Fruit fly (Drosophila melanogaster) whole organism, embryonic: ENCODE data around the gene dyl.

Experiments used
- ATbp ChIP-seq: fragments of 200-800 bp; sonication (Bioruptor generic); optimal IDR thresholded peaks from 2 replicates; lab custom pipeline; 2017; ENCODE audit warnings: missing biosample characterization, mild to moderate bottlenecking, missing genetic modification characterization, missing genetic modification reagents
- Antp ChIP-seq: fragments of 200-800 bp; sonication (Bioruptor generic); optimal IDR thresholded peaks from 3 replicates; lab custom pipeline; 2016; ENCODE audit warnings: missing biosample characterization, missing genetic modification characterization
- CG10366 ChIP-seq: fragments of 200-800 bp; sonication (Bioruptor generic); IDR thresholded peaks from 2 replicates; pipeline ENCODE4 v1.3.6; 2022; ENCODE audit warnings: missing biosample characterization, missing genetic modification characterization
- CG12155 ChIP-seq: fragments of 200-800 bp; sonication (Bioruptor generic); optimal IDR thresholded peaks from 3 replicates; lab custom pipeline; 2016; ENCODE audit warnings: missing biosample characterization, missing genetic modification characterization
- CG14710 ChIP-seq: fragments of 200-800 bp; sonication (Bioruptor generic); optimal IDR thresholded peaks from 3 replicates; lab custom pipeline; 2019; ENCODE audit warnings: missing biosample characterization, mild to moderate bottlenecking, missing genetic modification characterization, moderate library complexity
- CG1602 ChIP-seq: fragments of 200-800 bp; sonication (Bioruptor generic); optimal IDR thresholded peaks from 3 replicates; lab custom pipeline; 2016; ENCODE audit warnings: missing biosample characterization, missing genetic modification characterization
- CG1603 ChIP-seq: fragments of 200-800 bp; sonication (Bioruptor generic); optimal IDR thresholded peaks from 2 replicates; lab custom pipeline; 2019; ENCODE audit warnings: missing biosample characterization, mild to moderate bottlenecking, missing genetic modification characterization, moderate library complexity
- CG16779 ChIP-seq: fragments of 200-800 bp; sonication (Bioruptor generic); IDR thresholded peaks from 2 replicates; pipeline ENCODE4 v1.3.6; 2022; ENCODE audit warnings: missing biosample characterization, missing genetic modification characterization
- CG16813 ChIP-seq: fragments of 200-800 bp; sonication (Bioruptor generic); IDR thresholded peaks from 3 replicates; pipeline ENCODE4 v1.3.6; 2022; ENCODE audit warnings: missing biosample characterization, missing genetic modification characterization; ENCODE audit not compliant: partially characterized antibody
- CG16815 ChIP-seq: fragments of 200-800 bp; sonication (Bioruptor generic); optimal IDR thresholded peaks from 3 replicates; lab custom pipeline; 2017; ENCODE audit warnings: missing biosample characterization, mild to moderate bottlenecking, missing genetic modification characterization
- CG16863 ChIP-seq: fragments of 200-800 bp; sonication (Bioruptor generic); optimal IDR thresholded peaks from 3 replicates; lab custom pipeline; 2016; ENCODE audit warnings: missing biosample characterization, missing genetic modification characterization
- CG17912 ChIP-seq: fragments of 200-800 bp; sonication (Bioruptor generic); optimal IDR thresholded peaks from 2 replicates; lab custom pipeline; 2018; ENCODE audit warnings: missing biosample characterization, mild to moderate bottlenecking, missing genetic modification characterization
- CG3163 ChIP-seq: fragments of 200-800 bp; sonication (Bioruptor generic); optimal IDR thresholded peaks from 3 replicates; lab custom pipeline; 2016; ENCODE audit warnings: missing biosample characterization, missing genetic modification characterization
- CG34376 ChIP-seq: fragments of 200-800 bp; sonication (Bioruptor generic); optimal IDR thresholded peaks from 2 replicates; lab custom pipeline; 2018; ENCODE audit warnings: missing biosample characterization, mild to moderate bottlenecking, missing genetic modification characterization
- CG3838 ChIP-seq: fragments of 200-800 bp; sonication (Bioruptor generic); optimal IDR thresholded peaks from 3 replicates; lab custom pipeline; 2016; ENCODE audit warnings: missing biosample characterization, missing genetic modification characterization
- CG4617 ChIP-seq: fragments of 200-800 bp; sonication (Bioruptor generic); optimal IDR thresholded peaks from 3 replicates; lab custom pipeline; 2016; ENCODE audit warnings: missing biosample characterization, missing genetic modification characterization, borderline replicate concordance
- CG6175 ChIP-seq: fragments of 200-800 bp; sonication (Bioruptor generic); IDR thresholded peaks from 3 replicates; pipeline ENCODE4 v1.3.6; 2022; ENCODE audit warnings: missing biosample characterization, missing genetic modification characterization
- CG6272 ChIP-seq: fragments of 200-800 bp; sonication (Bioruptor generic); IDR thresholded peaks from 2 replicates; pipeline ENCODE4 v1.3.6; 2022; ENCODE audit warnings: missing biosample characterization, missing genetic modification characterization
- CG7372 ChIP-seq: fragments of 200-800 bp; sonication (Bioruptor generic); IDR thresholded peaks from 2 replicates; pipeline ENCODE4 v1.3.6; 2022; ENCODE audit warnings: missing biosample characterization, missing genetic modification characterization
- CG9215 ChIP-seq: fragments of 200-800 bp; sonication (Bioruptor generic); IDR thresholded peaks from 2 replicates; pipeline ENCODE4 v1.3.6; 2022; ENCODE audit warnings: missing biosample characterization, missing genetic modification characterization
- CG9609 ChIP-seq: fragments of 200-800 bp; sonication (Bioruptor generic); optimal IDR thresholded peaks from 3 replicates; lab custom pipeline; 2016; ENCODE audit warnings: missing biosample characterization, missing genetic modification characterization
- Dek ChIP-seq: fragments of 200-800 bp; sonication (Bioruptor generic); optimal IDR thresholded peaks from 3 replicates; lab custom pipeline; 2019; ENCODE audit warnings: missing biosample characterization, mild to moderate bottlenecking, missing genetic modification characterization, moderate library complexity
- Doc2 ChIP-seq: fragments of 200-800 bp; sonication (Bioruptor generic); IDR thresholded peaks from 2 replicates; pipeline ENCODE4 v1.3.6; 2022; ENCODE audit warnings: missing biosample characterization, missing genetic modification characterization
- GATAe ChIP-seq: fragments of 200-800 bp; sonication (Bioruptor generic); conservative IDR thresholded peaks from 2 replicates; pipeline ENCODE4 v1.3.6; 2022; ENCODE audit warnings: missing biosample characterization, missing genetic modification characterization
- HmgD ChIP-seq: fragments of 200-800 bp; sonication (Bioruptor generic); optimal IDR thresholded peaks from 3 replicates; lab custom pipeline; 2016; ENCODE audit warnings: missing biosample characterization, missing genetic modification characterization
- Hr3 ChIP-seq: fragments of 200-800 bp; sonication (Bioruptor generic); optimal IDR thresholded peaks from 3 replicates; lab custom pipeline; 2016; ENCODE audit warnings: missing biosample characterization, missing genetic modification characterization
- Lpt ChIP-seq: fragments of >200 bp; optimal IDR thresholded peaks from 2 replicates; lab custom pipeline; 2018; ENCODE audit warnings: missing biosample characterization, missing genetic modification characterization
- NfI ChIP-seq: fragments of 200-800 bp; sonication (Bioruptor generic); optimal IDR thresholded peaks from 3 replicates; lab custom pipeline; 2018; ENCODE audit warnings: missing biosample characterization, mild to moderate bottlenecking, missing genetic modification characterization, moderate library complexity
- Opbp ChIP-seq: fragments of 200-800 bp; sonication (Bioruptor generic); IDR thresholded peaks from 3 replicates; pipeline ENCODE4 v1.3.6; 2022; ENCODE audit warnings: missing biosample characterization, missing genetic modification characterization; ENCODE audit not compliant: partially characterized antibody
- Pdp1 ChIP-seq, 2 experiments: fragments of 200-800 bp; sonication (Bioruptor generic); optimal IDR thresholded peaks; 3 replicates each; lab custom pipeline; 2016; ENCODE audit warnings: missing biosample characterization in 2 of 2, missing genetic modification characterization in 2 of 2, mild to moderate bottlenecking in 1 of 2, moderate library complexity in 1 of 2
- Six4 ChIP-seq: fragments of 200-800 bp; sonication (Bioruptor generic); optimal IDR thresholded peaks from 2 replicates; lab custom pipeline; 2016; ENCODE audit warnings: missing biosample characterization, missing genetic modification characterization
- Stat92E ChIP-seq, 3 experiments: fragments of >200 bp in 2 of 3; fragments of 200-800 bp in 1 of 3; sonication (Bioruptor generic) in 1 of 3; optimal IDR thresholded peaks; 2 replicates each; lab custom pipeline; 2017 to 2019; ENCODE audit warnings: missing biosample characterization in 3 of 3, missing genetic modification characterization in 3 of 3, mild to moderate bottlenecking in 1 of 3, moderate library complexity in 1 of 3
- Tbp ChIP-seq: fragments of >200 bp; optimal IDR thresholded peaks from 2 replicates; lab custom pipeline; 2018; ENCODE audit warnings: missing biosample characterization, missing genetic modification characterization
- amos ChIP-seq: fragments of 200-800 bp; sonication (Bioruptor generic); IDR thresholded peaks from 2 replicates; pipeline ENCODE4 v1.3.6; 2022; ENCODE audit warnings: missing biosample characterization, missing genetic modification characterization; ENCODE audit not compliant: partially characterized antibody
- cas ChIP-seq: fragments of 200-800 bp; sonication (Bioruptor generic); IDR thresholded peaks from 2 replicates; pipeline ENCODE4 v1.3.6; 2022; ENCODE audit warnings: missing biosample characterization, missing genetic modification characterization
- crol ChIP-seq: fragments of 200-800 bp; sonication (Bioruptor generic); IDR thresholded peaks from 2 replicates; pipeline ENCODE4 v1.3.6; 2022; ENCODE audit warnings: missing biosample characterization, missing genetic modification characterization
- exex ChIP-seq: fragments of 200-800 bp; sonication (Bioruptor generic); optimal IDR thresholded peaks from 4 replicates; lab custom pipeline; 2018; ENCODE audit warnings: missing biosample characterization, mild to moderate bottlenecking, missing genetic modification characterization, moderate library complexity
- gcm ChIP-seq: fragments of 200-800 bp; sonication (Bioruptor generic); optimal IDR thresholded peaks from 2 replicates; lab custom pipeline; 2019; ENCODE audit warnings: missing biosample characterization, mild to moderate bottlenecking, missing genetic modification characterization, moderate library complexity
- gfzf ChIP-seq: fragments of 200-800 bp; sonication (Bioruptor generic); optimal IDR thresholded peaks from 2 replicates; lab custom pipeline; 2016; ENCODE audit warnings: missing biosample characterization, mild to moderate bottlenecking, missing genetic modification characterization, moderate library complexity
- her ChIP-seq: fragments of 200-800 bp; sonication (Bioruptor generic); optimal IDR thresholded peaks from 2 replicates; lab custom pipeline; 2016; ENCODE audit warnings: missing biosample characterization, missing genetic modification characterization
- lilli ChIP-seq: fragments of 200-800 bp; sonication (Bioruptor generic); optimal IDR thresholded peaks from 3 replicates; lab custom pipeline; 2016; ENCODE audit warnings: missing biosample characterization, missing genetic modification characterization
- maf-S ChIP-seq: fragments of 200-800 bp; sonication (Bioruptor generic); optimal IDR thresholded peaks from 2 replicates; lab custom pipeline; 2016; ENCODE audit warnings: missing biosample characterization, missing genetic modification characterization
- mam ChIP-seq: fragments of 200-800 bp; sonication (Bioruptor generic); optimal IDR thresholded peaks from 3 replicates; lab custom pipeline; 2016; ENCODE audit warnings: missing biosample characterization, missing genetic modification characterization
- odd ChIP-seq: fragments of 200-800 bp; sonication (Bioruptor generic); optimal IDR thresholded peaks from 2 replicates; lab custom pipeline; 2017; ENCODE audit warnings: missing biosample characterization, mild to moderate bottlenecking, missing genetic modification characterization
- pfk ChIP-seq: fragments of 200-800 bp; sonication (Bioruptor generic); optimal IDR thresholded peaks from 2 replicates; lab custom pipeline; 2018; ENCODE audit warnings: missing biosample characterization, mild to moderate bottlenecking, missing genetic modification characterization, moderate library complexity
- shn ChIP-seq: fragments of 200-800 bp; sonication (Bioruptor generic); optimal IDR thresholded peaks from 3 replicates; lab custom pipeline; 2016; ENCODE audit warnings: missing biosample characterization, missing genetic modification characterization
- tna ChIP-seq: fragments of 200-800 bp; sonication (Bioruptor generic); IDR thresholded peaks from 2 replicates; pipeline ENCODE4 v1.3.6; 2022; ENCODE audit warnings: missing biosample characterization, missing genetic modification characterization; ENCODE audit not compliant: partially characterized antibody
- ttk ChIP-seq: fragments of 200-800 bp; sonication (Bioruptor generic); IDR thresholded peaks from 2 replicates; pipeline ENCODE4 v2.1.2; 2022; ENCODE audit warnings: missing biosample characterization, missing genetic modification characterization
- tup ChIP-seq: fragments of 200-800 bp; sonication (Bioruptor generic); optimal IDR thresholded peaks from 2 replicates; lab custom pipeline; 2016; ENCODE audit warnings: missing biosample characterization, mild to moderate bottlenecking, missing genetic modification characterization, moderate library complexity
- tx ChIP-seq: fragments of 200-800 bp; sonication (Bioruptor generic); optimal IDR thresholded peaks from 2 replicates; lab custom pipeline; 2016; ENCODE audit warnings: missing biosample characterization, missing genetic modification characterization
- zf30C ChIP-seq: fragments of 200-800 bp; sonication (Bioruptor generic); optimal IDR thresholded peaks from 3 replicates; lab custom pipeline; 2018; ENCODE audit warnings: missing biosample characterization, mild to moderate bottlenecking, missing genetic modification characterization

dyl gene

DNA sequence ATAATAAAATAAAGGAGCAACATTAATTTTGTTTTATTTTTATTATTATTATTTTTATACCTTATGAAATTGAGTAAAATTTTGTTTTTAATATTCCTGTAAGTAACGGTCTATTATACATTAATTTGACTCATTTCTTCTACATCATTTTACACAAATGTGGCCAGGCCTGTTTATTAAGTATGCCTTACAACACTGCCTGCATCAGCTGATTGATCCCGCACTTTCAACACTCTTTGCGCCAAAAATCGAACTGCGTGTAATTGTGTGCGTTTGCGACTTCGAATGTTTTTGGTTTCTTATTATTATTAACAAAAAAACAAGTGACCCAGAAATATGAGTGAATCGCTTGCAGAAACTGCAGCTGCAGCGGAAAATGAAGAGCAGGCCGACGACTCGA lies 5.8 kb upstream of the dyl start, which contains the start of gene Claspin (continued):
- peak; percentile 10 for TF ChIP-seq her (GFP tag; lab: Kevin White, UChicago)
- peak; percentile 45 for TF ChIP-seq Hr3 (GFP tag; lab: Kevin White, UChicago)
- peak; percentile 11 for TF ChIP-seq CG3163
- TF ChIP-seq CG16779 (GFP tag; lab: Robert Waterston, UW), result 0 out of 2 replicates have a peak, but pooled peaks have one; percentile 2
- TF ChIP-seq Antp (GFP tag; lab: Kevin White, UChicago), result peak; percentile 45
- no peak for TF ChIP-seq zf30C (GFP tag; lab: Kevin White, UChicago)
- TF ChIP-seq NfI, result peak; percentile 63
- TF ChIP-seq Pdp1 (GFP tag; optimal IDR thresholded peaks at IDR 0.05; lab: Kevin White, UChicago), result peak in 1 of 2 experiments; percentile 37
- no peak for TF ChIP-seq CG9215 (GFP tag; lab: Robert Waterston, UW)
- peak; percentile 30 for TF ChIP-seq tx (GFP tag; lab: Kevin White, UChicago)
- peak; percentile 49 for TF ChIP-seq gfzf (GFP tag; lab: Kevin White, UChicago)
- TF ChIP-seq maf-S, result peak; percentile 27
- TF ChIP-seq Dek (tag; lab: Kevin White, UChicago), result peak; percentile 45
- TF ChIP-seq CG9609, result peak; percentile 23
- peak; percentile 5 for TF ChIP-seq CG16863 (GFP tag; lab: Kevin White, UChicago)
- TF ChIP-seq Lpt (GFP tag; lab: Kevin White, UChicago), result no peak
- peak; percentile 13; the same call in 1 of the 2 replicates for TF ChIP-seq CG10366 (GFP tag; lab: Robert Waterston, UW)
- TF ChIP-seq CG6175 (GFP tag; lab: Robert Waterston, UW), result no peak
- no peak for TF ChIP-seq GATAe (GFP tag; lab: Robert Waterston, UW)
- TF ChIP-seq amos (GFP tag; lab: Robert Waterston, UW), result peak; percentile 74
- peak; percentile 94 for TF ChIP-seq gcm (GFP tag; lab: Kevin White, UChicago)
- TF ChIP-seq CG1602 (GFP tag; lab: Kevin White, UChicago), result peak; percentile 27
- peak; percentile 58 for TF ChIP-seq HmgD (GFP tag; lab: Kevin White, UChicago)
- TF ChIP-seq lilli (GFP tag; lab: Kevin White, UChicago), result peak; percentile 65
- TF ChIP-seq Opbp (GFP tag; lab: Robert Waterston, UW), result peak; percentile 49; the same call in 1 of the 3 replicates
- peak; percentile 54 for TF ChIP-seq CG17912
- peak; percentile 33 for TF ChIP-seq CG16815 (GFP tag; lab: Kevin White, UChicago)
- TF ChIP-seq CG1603 (tag; lab: Kevin White, UChicago), result peak; percentile 73
- TF ChIP-seq ATbp (GFP tag; lab: Kevin White, UChicago), result no peak
- TF ChIP-seq shn (GFP tag; lab: Kevin White, UChicago), result peak; percentile 60
- no peak for TF ChIP-seq CG6272 (GFP tag; lab: Robert Waterston, UW)
- TF ChIP-seq ttk, result no peak
- TF ChIP-seq Stat92E (GFP tag; optimal IDR thresholded peaks at IDR 0.05; lab: Kevin White, UChicago), result peak in 1 of 3 experiments; percentile 6
- TF ChIP-seq pfk, result no peak
- TF ChIP-seq Doc2 (GFP tag; lab: Robert Waterston, UW), result no peak
- no peak for TF ChIP-seq odd
- TF ChIP-seq Tbp (GFP tag; lab: Kevin White, UChicago), result no peak
- TF ChIP-seq CG12155 (GFP tag; lab: Kevin White, UChicago), result peak; percentile 61
- no peak for TF ChIP-seq CG7372 (GFP tag; lab: Robert Waterston, UW)
- no peak for TF ChIP-seq CG34376 (GFP tag; lab: Kevin White, UChicago)
- peak; percentile 35 for TF ChIP-seq CG14710 (tag; lab: Kevin White, UChicago)
- peak; percentile 14 for TF ChIP-seq exex (tag; lab: Kevin White, UChicago)
- peak; percentile 60 for TF ChIP-seq mam
- TF ChIP-seq tna, result no peak
- no peak; the same call in 1 of the 2 replicates for TF ChIP-seq cas (GFP tag; lab: Robert Waterston, UW)
- TF ChIP-seq CG4617, result peak; percentile 37
- TF ChIP-seq CG3838 (GFP tag; lab: Kevin White, UChicago), result no peak
- no peak for TF ChIP-seq crol
- TF ChIP-seq CG16813 (GFP tag; lab: Robert Waterston, UW), result peak; percentile 53; the same call in 2 of the 3 replicates
- peak; percentile 46 for TF ChIP-seq tup (GFP tag; lab: Kevin White, UChicago)
- TF ChIP-seq Six4 (GFP tag; lab: Kevin White, UChicago), result no peak
